Worm (Caenorhabditis elegans): Measurements from ENCODE around the gene rbr-2.
A peak's percentile ranks its signal among the peaks of the same experiment; 100 is the strongest.

The rbr-2 gene

ce11 chrIV:10935336-10935735 is 15.5 kb downstream of the rbr-2 start (continued):
- TF ChIP-seq T07F8.4 (tag; optimal IDR thresholded peaks at IDR 0.05) (no peak), nhr-120 (GFP tag; IDR thresholded peaks at IDR 0.05) (no peak), F55B11.4 (tag; optimal IDR thresholded peaks at IDR 0.05; ENCODE audit: borderline replicate concordance, insufficient read depth) (no peak), ceh-27 (GFP tag; optimal IDR thresholded peaks at IDR 0.05) (peak; percentile 83), aptf-2 (GFP tag; conservative IDR thresholded peaks at IDR 0.05) (no peak), B0019.2 (GFP tag; conservative IDR thresholded peaks at IDR 0.05) (no peak), somi-1 (GFP tag; optimal IDR thresholded peaks at IDR 0.05) (peak; percentile 91), F22D6.2 (tag; optimal IDR thresholded peaks at IDR 0.05) (peak; percentile 18), ceh-79 (tag; optimal IDR thresholded peaks at IDR 0.05) (no peak), madf-3 (GFP tag; IDR thresholded peaks at IDR 0.05) (peak; percentile 80; the same call in 1 of the 2 replicates), F49E8.2 (tag; optimal IDR thresholded peaks at IDR 0.05; ENCODE audit: insufficient read depth) (no peak), egl-18 (GFP tag; IDR thresholded peaks at IDR 0.05) (no peak), Y79H2A.3 (GFP tag; conservative IDR thresholded peaks at IDR 0.05) (no peak)

- TF ChIP-seq ama-1 (optimal IDR thresholded peaks at IDR 0.05) (no peak), ama-1 (GFP tag; optimal IDR thresholded peaks at IDR 0.05) (no peak), Y79H2A.3 (GFP tag; conservative IDR thresholded peaks at IDR 0.05) (no peak), xnd-1 (tag; optimal IDR thresholded peaks at IDR 0.05) (no peak), ekl-4 (GFP tag; IDR thresholded peaks at IDR 0.05) (peak; percentile 90), efl-1 (GFP tag; optimal IDR thresholded peaks at IDR 0.05) (no peak), dox-1 (GFP tag; IDR thresholded peaks at IDR 0.05) (peak; percentile 76), F37B4.10 (GFP tag; IDR thresholded peaks at IDR 0.05) (0 out of 2 replicates have a peak, but pooled peaks have one; percentile 28), nhr-120 (GFP tag; IDR thresholded peaks at IDR 0.05) (no peak), lin-26 (GFP tag; IDR thresholded peaks at IDR 0.05) (peak; percentile 52; the same call in 1 of the 2 replicates), gei-17 (GFP tag; optimal IDR thresholded peaks at IDR 0.05) (peak; percentile 67), lin-35 (GFP tag; optimal IDR thresholded peaks at IDR 0.05) (peak in 2 of 3 experiments; percentile 31 to 92), cebp-2 (GFP tag; IDR thresholded peaks at IDR 0.05) (no peak), K11D2.4 (GFP tag; IDR thresholded peaks at IDR 0.05) (peak; percentile 91), ztf-6 (GFP tag; IDR thresholded peaks at IDR 0.05) (0 out of 2 replicates have a peak, but pooled peaks have one; percentile 24), attf-5 (GFP tag; optimal IDR thresholded peaks at IDR 0.05) (peak; percentile 86), snpc-1.1 (tag; optimal IDR thresholded peaks at IDR 0.05; ENCODE audit: insufficient read depth) (no peak), fkh-3 (tag; optimal IDR thresholded peaks at IDR 0.05) (no peak), zfh-2 (GFP tag; conservative IDR thresholded peaks at IDR 0.05) (peak; percentile 75), B0336.3 (GFP tag; IDR thresholded peaks at IDR 0.05) (peak; percentile 67; the same call in 1 of the 2 replicates), ceh-27 (GFP tag; optimal IDR thresholded peaks at IDR 0.05) (peak; percentile 94), F39B2.1 (GFP tag; IDR thresholded peaks at IDR 0.05) (no peak), F57A8.1 (GFP tag; optimal IDR thresholded peaks at IDR 0.05) (no peak), rcor-1 (GFP tag; IDR thresholded peaks at IDR 0.05) (peak; percentile 70), ceh-79 (tag; optimal IDR thresholded peaks at IDR 0.05) (no peak), dpff-1 (tag; optimal IDR thresholded peaks at IDR 0.05) (no peak), ceh-91 (GFP tag; IDR thresholded peaks at IDR 0.05) (no peak), hlh-12 (tag; optimal IDR thresholded peaks at IDR 0.05) (no peak), unc-130 (GFP tag; optimal IDR thresholded peaks at IDR 0.05) (no peak), tlf-1 (GFP tag; optimal IDR thresholded peaks at IDR 0.05) (peak; percentile 86), chd-7 (tag; optimal IDR thresholded peaks at IDR 0.05) (peak; percentile 95), zim-3 (tag; optimal IDR thresholded peaks at IDR 0.05) (no peak), ztf-3 (GFP tag; optimal IDR thresholded peaks at IDR 0.05) (peak; percentile 40), mxl-1 (tag; optimal IDR thresholded peaks at IDR 0.05) (peak; percentile 23), F55B11.4 (tag; optimal IDR thresholded peaks at IDR 0.05; ENCODE audit: borderline replicate concordance, insufficient read depth) (no peak), T07F8.4 (tag; optimal IDR thresholded peaks at IDR 0.05) (no peak), ccch-3 (GFP tag; optimal IDR thresholded peaks at IDR 0.05) (no peak), lin-40 (tag; optimal IDR thresholded peaks at IDR 0.05) (peak; percentile 95), egl-18 (GFP tag; IDR thresholded peaks at IDR 0.05) (no peak), lin-54 (GFP tag; optimal IDR thresholded peaks at IDR 0.05) (peak; percentile 81)
These were observed 16.1 kb downstream of the rbr-2 start, which contains the start of gene lgg-2 for ce11 chrIV:10935853-10936491. Gene lgg-2 (minus strand): TSS chrIV:10935903.
